Worm (Caenorhabditis elegans) whole organism, L3 larva: ENCODE measurements around the gene tag-250.

Source experiments
- aly-2 ChIP-seq: fragments of 150-350 bp; optimal IDR thresholded peaks from 2 replicates; lab custom pipeline; 2014; ENCODE audit warnings: missing biosample characterization, missing genetic modification characterization
- ama-1 ChIP-seq: fragments of 150-350 bp; optimal IDR thresholded peaks from 2 replicates; lab custom pipeline; 2018
- egl-27 ChIP-seq: sonication (generic microtip); optimal IDR thresholded peaks from 4 replicates; lab custom pipeline; 2017; ENCODE audit warnings: missing biosample characterization, missing genetic modification reagents, missing genetic modification characterization
- elt-3 ChIP-seq, 3 experiments: fragments of 150-350 bp in 1 of 3; sonication (generic microtip) in 2 of 3; optimal IDR thresholded peaks; 2 replicates in 2 of 3; 4 replicates in 1 of 3; lab custom pipeline; 2014 to 2017; ENCODE audit warnings: missing biosample characterization in 3 of 3, missing genetic modification characterization in 3 of 3
- jun-1 ChIP-seq: fragments of 150-350 bp; optimal IDR thresholded peaks from 2 replicates; lab custom pipeline; 2014; ENCODE audit warnings: missing biosample characterization, missing genetic modification reagents, missing genetic modification characterization
- lin-15B ChIP-seq: fragments of 150-350 bp; optimal IDR thresholded peaks from 2 replicates; lab custom pipeline; 2014; ENCODE audit warnings: missing biosample characterization, missing genetic modification characterization
- mdl-1 ChIP-seq: fragments of 150-350 bp; optimal IDR thresholded peaks from 2 replicates; lab custom pipeline; 2014; ENCODE audit warnings: missing biosample characterization, missing genetic modification characterization
- nhr-11 ChIP-seq: fragments of 150-350 bp; optimal IDR thresholded peaks from 2 replicates; lab custom pipeline; 2014; ENCODE audit warnings: missing biosample characterization, missing genetic modification characterization
- nhr-237 ChIP-seq: fragments of 150-350 bp; optimal IDR thresholded peaks from 2 replicates; lab custom pipeline; 2014; ENCODE audit warnings: missing biosample characterization, missing genetic modification characterization
- nhr-28 ChIP-seq: fragments of 150-350 bp; optimal IDR thresholded peaks from 2 replicates; lab custom pipeline; 2014; ENCODE audit warnings: missing biosample characterization, missing genetic modification characterization
- nhr-67 ChIP-seq: fragments of 150-350 bp; optimal IDR thresholded peaks from 2 replicates; lab custom pipeline; 2014; ENCODE audit warnings: missing biosample characterization, missing genetic modification characterization
- pha-4 ChIP-seq: fragments of 150-350 bp; optimal IDR thresholded peaks from 2 replicates; lab custom pipeline; 2014; ENCODE audit warnings: missing biosample characterization, missing genetic modification reagents, missing genetic modification characterization
- unc-39 ChIP-seq: sonication (generic microtip); optimal IDR thresholded peaks from 4 replicates; lab custom pipeline; 2017; ENCODE audit warnings: missing biosample characterization, missing genetic modification characterization
- zag-1 ChIP-seq: fragments of 150-350 bp; optimal IDR thresholded peaks from 2 replicates; lab custom pipeline; 2014; ENCODE audit warnings: missing biosample characterization, missing genetic modification characterization

DNA sequence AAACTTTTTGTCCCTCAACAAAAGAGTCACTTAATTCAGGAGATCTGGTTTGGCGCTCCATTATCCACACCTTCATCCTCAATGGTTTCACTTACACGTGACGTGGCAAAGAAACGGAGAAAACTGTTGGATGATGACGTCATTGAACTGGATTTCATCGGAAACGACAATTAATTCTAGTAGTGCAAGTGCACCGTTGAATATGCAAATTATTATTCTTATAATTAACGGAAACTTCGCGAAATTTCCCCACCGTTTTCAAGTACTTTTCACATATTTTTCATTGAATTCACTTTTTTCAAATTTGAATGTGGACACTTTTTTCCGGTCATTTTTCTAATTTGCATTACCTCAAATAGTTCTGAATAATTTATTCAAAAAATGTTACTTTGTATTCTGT, 15.5 kb downstream of the tag-250 start, which contains the start of gene ZK688.1:
- TF ChIP-seq pha-4 (tag; lab: Kevin White, UChicago), result no peak
- TF ChIP-seq unc-39 (tag; lab: Kevin White, UChicago), result no peak
- TF ChIP-seq elt-3 (tag; optimal IDR thresholded peaks at IDR 0.05; lab: Kevin White, UChicago), result no peak
- TF ChIP-seq mdl-1 (tag; lab: Kevin White, UChicago), result no peak
- TF ChIP-seq ama-1 (lab: Kevin White, UChicago), result no peak
- TF ChIP-seq nhr-28 (tag; lab: Kevin White, UChicago), result no peak
- TF ChIP-seq nhr-67 (tag; lab: Kevin White, UChicago), result no peak
- TF ChIP-seq lin-15B, result no peak
- no peak for TF ChIP-seq nhr-11 (tag; lab: Kevin White, UChicago)
- no peak for TF ChIP-seq jun-1 (tag; lab: Kevin White, UChicago)
- no peak for TF ChIP-seq aly-2
- TF ChIP-seq egl-27 (tag; lab: Kevin White, UChicago), result no peak
- TF ChIP-seq zag-1 (tag; lab: Kevin White, UChicago), result no peak
- no peak for TF ChIP-seq nhr-237 (tag; lab: Kevin White, UChicago)
